Fruit fly (Drosophila melanogaster): ENCODE data around the gene Atg8a.

Atg8a gene

DNA sequence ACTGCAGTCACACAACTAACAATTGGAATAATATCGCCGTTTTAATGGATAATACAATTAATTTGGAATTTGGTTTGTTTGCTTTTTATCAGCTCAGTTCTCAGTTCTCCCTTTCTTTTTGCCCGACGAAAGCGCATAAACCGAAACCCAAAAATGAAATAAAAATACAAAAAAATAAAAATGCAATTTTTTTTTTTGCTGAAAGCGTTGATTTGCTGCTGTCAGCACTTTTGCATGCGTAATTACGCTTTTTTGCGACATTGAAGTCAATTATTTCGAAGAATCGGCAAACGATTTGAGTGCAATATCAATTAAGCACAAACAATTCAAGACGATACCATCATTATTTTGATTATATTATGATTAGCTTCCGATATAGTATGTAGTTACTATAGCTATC lies 40.8 kb downstream of the Atg8a start:
- no peak for TF ChIP-seq noc (tag; optimal IDR thresholded peaks at IDR 0.05)

DNA sequence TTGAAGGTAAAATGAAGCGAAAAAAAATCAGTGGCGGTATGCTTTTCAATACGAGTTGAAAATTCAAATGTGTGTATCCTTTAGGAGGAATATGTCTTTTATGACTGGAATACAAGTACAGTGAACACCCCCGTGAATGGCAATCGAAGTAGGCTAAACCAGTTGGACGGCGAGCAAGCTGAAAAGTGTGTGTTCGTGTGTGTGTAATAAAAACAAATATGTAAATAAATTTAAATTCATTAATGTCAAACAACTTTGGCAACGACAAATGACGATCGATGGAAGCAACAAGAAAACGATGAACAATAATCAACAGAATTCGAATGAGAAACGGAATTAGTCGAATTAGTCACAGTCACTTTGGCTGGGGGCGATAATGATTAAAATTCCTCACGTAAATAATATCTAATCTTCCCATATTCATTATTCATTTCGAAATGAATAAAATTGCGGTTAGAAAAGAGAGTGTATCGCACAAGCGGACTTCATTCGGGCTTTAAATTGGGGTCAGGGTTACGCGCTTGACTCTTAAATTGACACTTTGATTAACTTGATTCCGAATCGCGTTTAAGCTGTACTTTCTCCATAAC lies 41.9 kb downstream of the Atg8a start:
- TF ChIP-seq noc (tag; optimal IDR thresholded peaks at IDR 0.05): no peak

DNA sequence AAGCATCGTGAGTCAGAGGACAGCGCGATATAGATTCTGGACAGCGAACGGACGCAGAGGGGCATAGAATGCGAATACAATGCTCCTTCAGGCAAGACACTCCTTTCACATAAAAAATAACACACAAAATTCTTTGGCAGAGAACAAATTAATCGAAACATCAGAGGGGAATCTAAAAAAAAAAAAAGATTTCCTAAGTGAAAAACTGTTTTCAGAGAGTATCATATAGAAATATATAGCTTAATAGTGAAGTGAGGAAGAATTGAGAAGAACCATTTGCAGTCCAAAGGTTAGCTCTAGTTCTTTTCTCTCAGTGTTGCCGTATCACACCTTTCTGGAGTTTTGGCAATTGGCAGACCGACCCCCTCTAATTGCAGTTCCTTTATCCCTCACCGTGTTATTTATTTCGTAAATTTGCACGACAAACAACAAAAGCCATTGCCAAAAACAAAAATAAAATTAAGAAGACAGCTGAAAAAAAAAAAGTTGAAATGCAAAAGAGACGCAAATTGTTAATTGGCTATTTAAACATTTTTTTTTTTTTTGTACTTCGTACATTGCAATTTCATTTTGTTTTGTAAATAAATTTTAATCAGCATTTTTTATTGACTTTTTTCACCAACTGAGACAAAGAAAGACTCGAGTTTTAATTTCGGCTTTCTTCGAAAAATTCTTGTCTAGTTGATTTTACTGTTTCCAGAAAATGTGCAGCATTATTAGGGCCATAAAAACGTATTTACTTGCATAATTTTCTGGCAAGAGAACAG lies 44.5 kb downstream of the Atg8a start:
- no peak for TF ChIP-seq noc (tag; optimal IDR thresholded peaks at IDR 0.05)

- no peak for TF ChIP-seq noc (tag; optimal IDR thresholded peaks at IDR 0.05)
Observed at dm6 chrX:10721901-10722479, 46.1 kb downstream of the Atg8a start.

DNA sequence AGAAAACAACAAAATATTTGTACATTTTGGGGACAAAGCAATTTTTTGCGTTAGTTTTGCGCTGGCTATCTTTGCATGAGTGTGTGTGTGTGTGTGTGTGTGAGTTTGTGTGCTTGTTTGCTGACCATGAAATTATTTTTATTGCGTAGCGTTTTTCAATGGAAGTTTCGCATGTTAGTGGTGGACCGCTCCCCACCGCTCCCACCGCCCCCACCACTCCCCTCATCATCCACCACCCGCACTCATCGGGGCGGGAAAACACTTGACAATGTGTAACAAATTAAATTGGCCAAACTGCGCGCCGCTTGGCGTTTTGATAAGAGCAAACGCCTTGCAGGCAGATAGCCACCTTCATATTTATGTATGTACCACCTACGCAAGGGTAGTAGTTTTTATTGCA lies 48.9 kb downstream of the Atg8a start:
- peak; percentile 17 for TF ChIP-seq noc (tag; optimal IDR thresholded peaks at IDR 0.05)

dm6 chrX:10717869-10718268 lies 50.3 kb downstream of the Atg8a start:
- no peak for TF ChIP-seq noc (tag; optimal IDR thresholded peaks at IDR 0.05)

All from whole organism, larva.